Worm (Caenorhabditis elegans) whole organism, L1 larva: Measurements from ENCODE around the gene rbm-28.

Experiments used
- C04F5.9 ChIP-seq: sonication (generic microtip); optimal IDR thresholded peaks from 2 replicates; lab custom pipeline; 2016; ENCODE audit warnings: missing genetic modification characterization, missing compliant biosample characterization
- C16A3.4 ChIP-seq: fragments of 150-350 bp; optimal IDR thresholded peaks from 2 replicates; lab custom pipeline; 2014; ENCODE audit warnings: missing biosample characterization, missing genetic modification characterization
- alr-1 ChIP-seq: fragments of 200-800 bp; sonication (Bioruptor generic); optimal IDR thresholded peaks from 2 replicates; lab custom pipeline; 2018; ENCODE audit warnings: borderline replicate concordance, mild to moderate bottlenecking, missing genetic modification characterization, missing compliant biosample characterization
- aly-2 ChIP-seq: fragments of 150-350 bp; optimal IDR thresholded peaks from 2 replicates; lab custom pipeline; 2014; ENCODE audit warnings: missing biosample characterization, missing genetic modification characterization
- blmp-1 ChIP-seq: fragments of 150-350 bp; optimal IDR thresholded peaks from 2 replicates; lab custom pipeline; 2014; ENCODE audit warnings: missing biosample characterization, missing genetic modification characterization
- ceh-88 ChIP-seq: fragments of 200-800 bp; sonication (Bioruptor generic); IDR thresholded peaks from 2 replicates; pipeline ENCODE4 v1.3.6; 2022; ENCODE audit warnings: missing genetic modification characterization, missing compliant biosample characterization
- ceh-90 ChIP-seq: sonication (generic microtip); optimal IDR thresholded peaks from 2 replicates; lab custom pipeline; 2016; ENCODE audit warnings: missing genetic modification characterization, missing compliant biosample characterization
- ces-1 ChIP-seq: fragments of 150-350 bp; optimal IDR thresholded peaks from 2 replicates; lab custom pipeline; 2014; ENCODE audit warnings: missing biosample characterization, missing genetic modification reagents, missing genetic modification characterization
- dpl-1 ChIP-seq, 3 experiments: fragments of 150-350 bp in 2 of 3; sonication (generic microtip) in 1 of 3; optimal IDR thresholded peaks; 2 replicates each; lab custom pipeline; 2014 to 2017; ENCODE audit warnings: missing biosample characterization in 3 of 3, missing genetic modification characterization in 3 of 3, missing genetic modification reagents in 3 of 3
- efl-1 ChIP-seq, 4 experiments: fragments of 150-350 bp; optimal IDR thresholded peaks in 3 of 4; peaks in 1 of 4; 1 replicate in 1 of 4; 2 replicates in 3 of 4; lab custom pipeline; 2014; ENCODE audit warnings: missing biosample characterization in 2 of 4, missing genetic modification characterization in 2 of 4, missing genetic modification reagents in 2 of 4
- elt-2 ChIP-seq: sonication (generic microtip); optimal IDR thresholded peaks from 2 replicates; lab custom pipeline; 2016; ENCODE audit warnings: missing genetic modification characterization, mild to moderate bottlenecking, inconsistent platforms, missing compliant biosample characterization, missing genetic modification reagents
- elt-3 ChIP-seq, 6 experiments: fragments of 150-350 bp in 1 of 6; sonication (generic microtip); optimal IDR thresholded peaks; 2 replicates each; lab custom pipeline; 2017 to 2018; ENCODE audit warnings: missing biosample characterization in 6 of 6, missing genetic modification characterization in 6 of 6, inconsistent platforms in 1 of 6
- fkh-4 ChIP-seq: sonication (generic microtip); optimal IDR thresholded peaks from 2 replicates; lab custom pipeline; 2016; ENCODE audit warnings: missing compliant biosample characterization, missing genetic modification characterization, borderline replicate concordance
- fos-1 ChIP-seq: fragments of 150-350 bp; optimal IDR thresholded peaks from 2 replicates; lab custom pipeline; 2014; ENCODE audit warnings: missing biosample characterization, missing genetic modification characterization
- grh-1 ChIP-seq: fragments of 200-800 bp; sonication (Bioruptor generic); IDR thresholded peaks from 2 replicates; pipeline ENCODE4 v1.3.6; 2022; ENCODE audit warnings: missing genetic modification reagents, missing genetic modification characterization, missing compliant biosample characterization
- irx-1 ChIP-seq: sonication (generic microtip); optimal IDR thresholded peaks from 2 replicates; lab custom pipeline; 2016; ENCODE audit warnings: missing genetic modification characterization, missing compliant biosample characterization
- jun-1 ChIP-seq: fragments of 150-350 bp; optimal IDR thresholded peaks from 2 replicates; lab custom pipeline; 2014; ENCODE audit warnings: missing biosample characterization, missing genetic modification reagents, missing genetic modification characterization
- lin-13 ChIP-seq: fragments of 150-350 bp; optimal IDR thresholded peaks from 2 replicates; lab custom pipeline; 2014; ENCODE audit warnings: missing biosample characterization, missing genetic modification reagents, missing genetic modification characterization
- lin-14 ChIP-seq: fragments of 200-800 bp; sonication (Bioruptor generic); optimal IDR thresholded peaks from 2 replicates; lab custom pipeline; 2018; ENCODE audit warnings: mild to moderate bottlenecking, missing genetic modification characterization, moderate library complexity, missing compliant biosample characterization
- lin-15B ChIP-seq: fragments of 150-350 bp; sonication (generic microtip); optimal IDR thresholded peaks from 3 replicates; lab custom pipeline; 2014; ENCODE audit warnings: missing biosample characterization, missing genetic modification characterization
- lin-35 ChIP-seq, 2 experiments: fragments of 150-350 bp; optimal IDR thresholded peaks; 2 replicates each; lab custom pipeline; 2014; ENCODE audit warnings: missing biosample characterization in 2 of 2, missing genetic modification characterization in 2 of 2, missing genetic modification reagents in 2 of 2
- lir-3 ChIP-seq: sonication (generic microtip); optimal IDR thresholded peaks from 2 replicates; lab custom pipeline; 2016; ENCODE audit warnings: mild to moderate bottlenecking, missing genetic modification characterization, moderate library complexity, missing compliant biosample characterization; ENCODE audit not compliant: poor library complexity
- lsy-2 ChIP-seq, 2 experiments: fragments of 150-350 bp; optimal IDR thresholded peaks; 2 replicates each; lab custom pipeline; 2014; ENCODE audit warnings: missing biosample characterization in 2 of 2, missing genetic modification characterization in 2 of 2
- mep-1 ChIP-seq: fragments of 150-350 bp; optimal IDR thresholded peaks from 2 replicates; lab custom pipeline; 2014; ENCODE audit warnings: missing biosample characterization, missing genetic modification characterization
- nhr-19 ChIP-seq: fragments of 200-800 bp; sonication (Bioruptor generic); conservative IDR thresholded peaks from 2 replicates; pipeline ENCODE4 v1.3.6; 2022; ENCODE audit warnings: missing genetic modification characterization, missing compliant biosample characterization
- nhr-20 ChIP-seq: sonication (generic microtip); optimal IDR thresholded peaks from 2 replicates; lab custom pipeline; 2016; ENCODE audit warnings: mild to moderate bottlenecking, missing genetic modification characterization, missing compliant biosample characterization
- nhr-237 ChIP-seq: fragments of 150-350 bp; optimal IDR thresholded peaks from 2 replicates; lab custom pipeline; 2014; ENCODE audit warnings: missing biosample characterization, missing genetic modification characterization
- nhr-71 ChIP-seq: sonication (generic microtip); optimal IDR thresholded peaks from 2 replicates; lab custom pipeline; 2016; ENCODE audit warnings: mild to moderate bottlenecking, missing genetic modification characterization, moderate library complexity, missing compliant biosample characterization
- nhr-90 ChIP-seq: sonication (generic microtip); optimal IDR thresholded peaks from 2 replicates; lab custom pipeline; 2016; ENCODE audit warnings: mild to moderate bottlenecking, missing genetic modification characterization, missing compliant biosample characterization; ENCODE audit not compliant: poor library complexity
- pag-3 ChIP-seq: sonication (generic microtip); optimal IDR thresholded peaks from 2 replicates; lab custom pipeline; 2017; ENCODE audit warnings: missing genetic modification characterization, mild to moderate bottlenecking, missing compliant biosample characterization, antibody characterized with exemption, borderline replicate concordance; ENCODE audit not compliant: insufficient read depth
- rnt-1 ChIP-seq: sonication (generic microtip); optimal IDR thresholded peaks from 2 replicates; lab custom pipeline; 2016; ENCODE audit warnings: mild to moderate bottlenecking, missing genetic modification characterization, moderate library complexity, missing compliant biosample characterization
- skn-1 ChIP-seq: fragments of 150-350 bp; optimal IDR thresholded peaks from 2 replicates; lab custom pipeline; 2014; ENCODE audit warnings: missing biosample characterization, missing genetic modification characterization
- snpc-4 ChIP-seq: fragments of 150-350 bp; optimal IDR thresholded peaks from 2 replicates; lab custom pipeline; 2014; ENCODE audit warnings: missing biosample characterization, missing genetic modification characterization
- snu-23 ChIP-seq: sonication (generic microtip); optimal IDR thresholded peaks from 2 replicates; lab custom pipeline; 2016; ENCODE audit warnings: missing genetic modification characterization, missing compliant biosample characterization
- sptf-1 ChIP-seq: fragments of 150-350 bp; optimal IDR thresholded peaks from 2 replicates; lab custom pipeline; 2014; ENCODE audit warnings: missing biosample characterization, missing genetic modification characterization
- unc-130 ChIP-seq: fragments of 150-350 bp; optimal IDR thresholded peaks from 2 replicates; lab custom pipeline; 2017; ENCODE audit warnings: missing biosample characterization, missing genetic modification characterization, inconsistent platforms
- vab-15 ChIP-seq: sonication (generic microtip); optimal IDR thresholded peaks from 2 replicates; lab custom pipeline; 2017; ENCODE audit warnings: missing genotype, mild to moderate bottlenecking, missing genetic modification characterization, missing compliant biosample characterization
- xbp-1 ChIP-seq: sonication (generic microtip); optimal IDR thresholded peaks from 2 replicates; lab custom pipeline; 2016; ENCODE audit warnings: missing genetic modification characterization, missing compliant biosample characterization
- zip-4 ChIP-seq: fragments of 200-800 bp; sonication (Bioruptor generic); optimal IDR thresholded peaks from 2 replicates; lab custom pipeline; 2018; ENCODE audit warnings: mild to moderate bottlenecking, missing genetic modification characterization, moderate library complexity, missing compliant biosample characterization
- ztf-11 ChIP-seq, 2 experiments: sonication (generic microtip); optimal IDR thresholded peaks; 2 replicates each; lab custom pipeline; 2016 to 2017; ENCODE audit warnings: missing genetic modification characterization in 2 of 2, missing biosample characterization in 1 of 2, missing compliant biosample characterization in 1 of 2
- ztf-4 ChIP-seq: fragments of 150-350 bp; optimal IDR thresholded peaks from 2 replicates; lab custom pipeline; 2014; ENCODE audit warnings: missing biosample characterization, missing genetic modification characterization

rbm-28 gene

DNA sequence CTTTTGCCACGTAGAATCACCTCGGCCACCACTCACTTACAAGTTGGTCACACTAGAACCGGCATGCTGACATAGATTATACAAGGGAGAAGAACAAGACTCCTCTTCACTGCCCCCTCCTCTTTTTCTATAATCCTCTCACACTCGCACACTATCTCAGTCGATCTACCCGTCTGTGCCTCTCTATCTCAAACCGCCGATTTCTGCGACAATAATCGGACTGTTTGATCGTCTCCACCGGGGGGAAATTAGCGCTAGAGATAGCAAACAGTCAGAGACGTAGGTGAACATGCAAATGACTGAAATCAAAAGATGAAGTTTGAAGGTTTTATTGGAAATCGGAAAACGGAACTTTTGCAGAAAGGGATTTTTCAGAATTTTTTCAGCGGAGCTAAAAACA, 34.6 kb upstream of the rbm-28 start (continued):
- TF ChIP-seq nhr-19 (GFP tag; lab: Robert Waterston, UW), result peak; percentile 70
- peak; percentile 96 for TF ChIP-seq nhr-20 (tag; lab: Kevin White, UChicago)
- peak; percentile 73 for TF ChIP-seq lir-3
- TF ChIP-seq ztf-4 (tag; lab: Kevin White, UChicago), result peak; percentile 47
- no peak for TF ChIP-seq ztf-11 (tag; optimal IDR thresholded peaks at IDR 0.05; lab: Kevin White, UChicago)
- peak; percentile 71 for TF ChIP-seq jun-1 (tag; lab: Kevin White, UChicago)
- TF ChIP-seq pag-3, result no peak
- peak; percentile 62 for TF ChIP-seq C16A3.4 (tag; lab: Kevin White, UChicago)
- peak; percentile 38 for TF ChIP-seq vab-15 (tag; lab: Kevin White, UChicago)
- TF ChIP-seq ces-1 (GFP tag; lab: Kevin White, UChicago), result no peak
- TF ChIP-seq elt-3 (tag; optimal IDR thresholded peaks at IDR 0.05; lab: Kevin White, UChicago), result peak in 2 of 6 experiments; percentile 34 to 81
- peak; percentile 21 for TF ChIP-seq zip-4 (GFP tag; lab: Kevin White, UChicago)
- peak; percentile 61 for TF ChIP-seq lin-13 (GFP tag; lab: Kevin White, UChicago)
- TF ChIP-seq ceh-88, result 0 out of 2 replicates have a peak, but pooled peaks have one; percentile 10
- TF ChIP-seq grh-1 (GFP tag; lab: Robert Waterston, UW), result peak; percentile 85
- peak; percentile 41 for TF ChIP-seq snpc-4 (tag; lab: Kevin White, UChicago)
- TF ChIP-seq aly-2 (tag; lab: Kevin White, UChicago), result no peak
- peak; percentile 62 for TF ChIP-seq fos-1 (tag; lab: Kevin White, UChicago)
- TF ChIP-seq nhr-90 (tag; lab: Kevin White, UChicago), result peak; percentile 93
- peak; percentile 62 to 68 for TF ChIP-seq lsy-2 (tag; optimal IDR thresholded peaks at IDR 0.05; lab: Kevin White, UChicago)
- peak; percentile 57 for TF ChIP-seq irx-1 (tag; lab: Kevin White, UChicago)
- TF ChIP-seq elt-2, result peak; percentile 74
- no peak for TF ChIP-seq sptf-1
- TF ChIP-seq fkh-4, result peak; percentile 23
- peak; percentile 20 for TF ChIP-seq C04F5.9
- TF ChIP-seq lin-35 (GFP tag; optimal IDR thresholded peaks at IDR 0.05; lab: Kevin White, UChicago), result peak; percentile 56 to 88
- peak; percentile 58 for TF ChIP-seq xbp-1
- TF ChIP-seq, all 84 proteins: peak for 42

DNA sequence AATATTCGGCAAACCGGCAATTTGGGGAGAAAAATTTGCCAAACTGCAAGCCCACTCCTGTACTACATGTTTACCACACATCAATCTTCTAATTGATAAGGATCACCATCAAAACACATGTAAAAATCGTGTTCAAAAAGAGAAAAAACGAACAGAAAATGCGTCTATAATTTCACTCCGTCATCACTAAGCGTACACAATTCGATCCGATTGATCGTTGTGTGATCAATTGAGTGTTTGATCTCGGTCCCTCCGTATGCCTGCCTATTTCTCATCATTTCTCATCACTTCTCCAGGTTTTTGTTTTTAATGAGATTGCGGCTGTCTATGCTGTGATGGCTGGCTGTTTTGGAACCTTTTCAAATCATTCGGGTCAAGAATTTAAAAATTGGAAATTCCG, 31.6 kb upstream of the rbm-28 start:
- TF ChIP-seq efl-1 (optimal IDR thresholded peaks at IDR 0.05; lab: Kevin White, UChicago) (no peak), efl-1 (GFP tag; optimal IDR thresholded peaks at IDR 0.05 in 1 of 2; lab: Kevin White, UChicago) (peak in 1 of 2 experiments; percentile 19), nhr-19 (GFP tag; lab: Robert Waterston, UW) (peak; percentile 30; the same call in 1 of the 2 replicates), nhr-71 (tag; lab: Kevin White, UChicago) (peak; percentile 38), elt-3 (tag; optimal IDR thresholded peaks at IDR 0.05; lab: Kevin White, UChicago) (peak in 1 of 6 experiments; percentile 11), nhr-20 (tag; lab: Kevin White, UChicago) (peak; percentile 2), blmp-1 (peak; percentile 64), snu-23 (GFP tag; lab: Kevin White, UChicago) (peak; percentile 20), unc-130 (tag; lab: Kevin White, UChicago) (peak; percentile 4), skn-1 (peak; percentile 15), lin-15B (tag; lab: Kevin White, UChicago) (no peak), dpl-1 (GFP tag; optimal IDR thresholded peaks at IDR 0.05; lab: Kevin White, UChicago) (peak in 1 of 3 experiments; percentile 6), nhr-237 (tag; lab: Kevin White, UChicago) (no peak), mep-1 (tag; lab: Kevin White, UChicago) (peak; percentile 15), alr-1 (tag; lab: Kevin White, UChicago) (no peak), lin-14 (GFP tag; lab: Kevin White, UChicago) (peak; percentile 6), rnt-1 (tag; lab: Kevin White, UChicago) (peak; percentile 57), ceh-90 (tag; lab: Kevin White, UChicago) (no peak)
